Worm (Caenorhabditis elegans) whole organism, late embryonic: ENCODE results near the gene twk-18.
A peak's percentile ranks its signal among the peaks of the same experiment; 100 is the strongest.

Experiments used
- C38D4.7 ChIP-seq: fragments of 200-800 bp; sonication (Bioruptor generic); optimal IDR thresholded peaks from 2 replicates; lab custom pipeline; 2018; ENCODE audit warnings: mild to moderate bottlenecking, missing genetic modification characterization, moderate library complexity, missing compliant biosample characterization
- F13H6.1 ChIP-seq: sonication (generic microtip); optimal IDR thresholded peaks from 2 replicates; lab custom pipeline; 2016; ENCODE audit warnings: missing genetic modification characterization, missing compliant biosample characterization
- T23F11.4 ChIP-seq: fragments of 200-800 bp; sonication (Bioruptor generic); optimal IDR thresholded peaks from 2 replicates; lab custom pipeline; 2018; ENCODE audit warnings: mild to moderate bottlenecking, missing genetic modification characterization, missing compliant biosample characterization
- ama-1 ChIP-seq: fragments of 150-350 bp; optimal IDR thresholded peaks from 2 replicates; lab custom pipeline; 2014
- ceh-14 ChIP-seq: sonication (generic microtip); optimal IDR thresholded peaks from 2 replicates; lab custom pipeline; 2016; ENCODE audit warnings: missing genotype, missing genetic modification characterization, missing compliant biosample characterization
- ceh-2 ChIP-seq: sonication (generic microtip); optimal IDR thresholded peaks from 2 replicates; lab custom pipeline; 2016; ENCODE audit warnings: missing genotype, missing genetic modification characterization, missing compliant biosample characterization
- ceh-22 ChIP-seq: sonication (generic microtip); optimal IDR thresholded peaks from 2 replicates; lab custom pipeline; 2017; ENCODE audit warnings: missing biosample characterization, missing genetic modification characterization
- ceh-30 ChIP-seq: fragments of 150-350 bp; optimal IDR thresholded peaks from 2 replicates; lab custom pipeline; 2014; ENCODE audit warnings: missing biosample characterization, missing genetic modification characterization
- ceh-45 ChIP-seq: fragments of 200-800 bp; sonication (Bioruptor generic); IDR thresholded peaks from 2 replicates; pipeline ENCODE4 v1.3.6; 2022; ENCODE audit warnings: missing genetic modification reagents, missing genetic modification characterization, missing compliant biosample characterization
- ceh-48 ChIP-seq: sonication (generic microtip); optimal IDR thresholded peaks from 2 replicates; lab custom pipeline; 2016; ENCODE audit warnings: missing genetic modification characterization, inconsistent platforms, missing compliant biosample characterization
- ceh-9 ChIP-seq: sonication (generic microtip); optimal IDR thresholded peaks from 2 replicates; lab custom pipeline; 2016; ENCODE audit warnings: mild to moderate bottlenecking, missing genetic modification characterization, inconsistent platforms, missing compliant biosample characterization
- che-1 ChIP-seq: sonication (generic microtip); optimal IDR thresholded peaks from 2 replicates; lab custom pipeline; 2016; ENCODE audit warnings: mild to moderate bottlenecking, missing genetic modification characterization, missing compliant biosample characterization
- dmd-4 ChIP-seq: sonication (generic microtip); optimal IDR thresholded peaks from 2 replicates; lab custom pipeline; 2016; ENCODE audit warnings: borderline replicate concordance, missing genetic modification characterization, missing compliant biosample characterization
- elt-2 ChIP-seq: sonication (generic microtip); optimal IDR thresholded peaks from 2 replicates; lab custom pipeline; 2016; ENCODE audit warnings: missing genetic modification reagents, missing genetic modification characterization, missing compliant biosample characterization
- elt-4 ChIP-seq: sonication (generic microtip); optimal IDR thresholded peaks from 2 replicates; lab custom pipeline; 2016; ENCODE audit warnings: missing genetic modification characterization, missing compliant biosample characterization
- eyg-1 ChIP-seq: sonication (generic microtip); optimal IDR thresholded peaks from 2 replicates; lab custom pipeline; 2016; ENCODE audit warnings: missing genotype, missing genetic modification characterization, missing compliant biosample characterization
- fax-1 ChIP-seq: sonication (generic microtip); optimal IDR thresholded peaks from 2 replicates; lab custom pipeline; 2016; ENCODE audit warnings: missing genotype, missing genetic modification characterization, missing compliant biosample characterization
- fkh-10 ChIP-seq: fragments of 150-350 bp; optimal IDR thresholded peaks from 2 replicates; lab custom pipeline; 2014; ENCODE audit warnings: missing biosample characterization, missing genetic modification reagents, missing genetic modification characterization
- fkh-6 ChIP-seq: sonication (generic microtip); optimal IDR thresholded peaks from 2 replicates; lab custom pipeline; 2016; ENCODE audit warnings: missing genetic modification characterization, missing compliant biosample characterization
- gmeb-2 ChIP-seq: sonication (generic microtip); optimal IDR thresholded peaks from 2 replicates; lab custom pipeline; 2016; ENCODE audit warnings: missing genetic modification characterization, inconsistent platforms, missing compliant biosample characterization
- hlh-13 ChIP-seq: fragments of 200-800 bp; sonication (Bioruptor generic); optimal IDR thresholded peaks from 2 replicates; lab custom pipeline; 2018; ENCODE audit warnings: mild to moderate bottlenecking, missing genetic modification characterization, missing compliant biosample characterization
- lim-6 ChIP-seq: sonication (generic microtip); optimal IDR thresholded peaks from 2 replicates; lab custom pipeline; 2016; ENCODE audit warnings: missing genetic modification characterization, missing compliant biosample characterization
- lin-11 ChIP-seq: fragments of 200-800 bp; sonication (Bioruptor generic); optimal IDR thresholded peaks from 2 replicates; lab custom pipeline; 2018; ENCODE audit warnings: mild to moderate bottlenecking, missing genetic modification characterization, missing compliant biosample characterization
- madf-2 ChIP-seq: sonication (generic microtip); optimal IDR thresholded peaks from 2 replicates; lab custom pipeline; 2017; ENCODE audit warnings: missing genetic modification characterization, missing compliant biosample characterization
- nhr-11 ChIP-seq: fragments of 150-350 bp; optimal IDR thresholded peaks from 2 replicates; lab custom pipeline; 2014; ENCODE audit warnings: missing biosample characterization, missing genetic modification characterization
- pag-3 ChIP-seq: sonication (generic microtip); optimal IDR thresholded peaks from 2 replicates; lab custom pipeline; 2016; ENCODE audit warnings: missing compliant biosample characterization, missing genetic modification characterization, borderline replicate concordance
- pat-9 ChIP-seq: fragments of 200-800 bp; sonication (Bioruptor generic); optimal IDR thresholded peaks from 2 replicates; lab custom pipeline; 2018; ENCODE audit warnings: mild to moderate bottlenecking, missing genetic modification characterization, moderate library complexity, missing compliant biosample characterization
- pha-2 ChIP-seq: sonication (generic microtip); optimal IDR thresholded peaks from 2 replicates; lab custom pipeline; 2017; ENCODE audit warnings: mild to moderate bottlenecking, missing genetic modification characterization, missing compliant biosample characterization
- pha-4 ChIP-seq: fragments of 150-350 bp; optimal IDR thresholded peaks from 2 replicates; lab custom pipeline; 2018; ENCODE audit warnings: missing biosample characterization, missing genetic modification reagents, missing genetic modification characterization
- ref-2 ChIP-seq: sonication (generic microtip); optimal IDR thresholded peaks from 2 replicates; lab custom pipeline; 2016; ENCODE audit warnings: missing genetic modification characterization, missing compliant biosample characterization
- rnt-1 ChIP-seq: sonication (generic microtip); optimal IDR thresholded peaks from 2 replicates; lab custom pipeline; 2016; ENCODE audit warnings: missing genetic modification characterization, missing compliant biosample characterization
- sox-2 ChIP-seq: fragments of 200-800 bp; sonication (Bioruptor generic); IDR thresholded peaks from 2 replicates; pipeline ENCODE4 v1.3.6; 2022; ENCODE audit warnings: missing genetic modification reagents, missing genetic modification characterization, missing compliant biosample characterization
- sox-4 ChIP-seq: sonication (generic microtip); optimal IDR thresholded peaks from 2 replicates; lab custom pipeline; 2017; ENCODE audit warnings: mild to moderate bottlenecking, missing genetic modification characterization, inconsistent platforms, missing compliant biosample characterization
- tbx-2 ChIP-seq: sonication (generic microtip); optimal IDR thresholded peaks from 2 replicates; lab custom pipeline; 2016; ENCODE audit warnings: missing genetic modification characterization, missing compliant biosample characterization
- tbx-7 ChIP-seq: sonication (generic microtip); optimal IDR thresholded peaks from 2 replicates; lab custom pipeline; 2016; ENCODE audit warnings: missing genotype, missing genetic modification characterization, missing compliant biosample characterization
- ttx-3 ChIP-seq: sonication (generic microtip); optimal IDR thresholded peaks from 2 replicates; lab custom pipeline; 2016; ENCODE audit warnings: missing genetic modification reagents, missing genetic modification characterization, missing compliant biosample characterization
- unc-3 ChIP-seq, 2 experiments: fragments of 200-800 bp in 1 of 2; sonication (Bioruptor generic) in 1 of 2; sonication (generic microtip) in 1 of 2; conservative IDR thresholded peaks in 1 of 2; optimal IDR thresholded peaks in 1 of 2; 2 replicates each; pipeline versions ENCODE4 v1.3.6 to Lab custom; 2016 to 2022; ENCODE audit warnings: missing compliant biosample characterization in 2 of 2, missing genetic modification characterization in 2 of 2, missing genetic modification reagents in 1 of 2
- unc-42 ChIP-seq: sonication (generic microtip); optimal IDR thresholded peaks from 2 replicates; lab custom pipeline; 2016; ENCODE audit warnings: missing genotype, missing genetic modification characterization, missing compliant biosample characterization
- unc-86 ChIP-seq: sonication (generic microtip); optimal IDR thresholded peaks from 2 replicates; lab custom pipeline; 2016; ENCODE audit warnings: missing genetic modification characterization, missing compliant biosample characterization
- ztf-16 ChIP-seq: sonication (generic microtip); optimal IDR thresholded peaks from 2 replicates; lab custom pipeline; 2017; ENCODE audit warnings: missing genetic modification characterization, missing compliant biosample characterization

The twk-18 gene

ce11 chrX:9023816-9024215 lies 35.9 kb downstream of the twk-18 start:
- no peak for TF ChIP-seq sox-2 (GFP tag; lab: Robert Waterston, UW)
- no peak for TF ChIP-seq ztf-16 (tag; lab: Kevin White, UChicago)
- no peak for TF ChIP-seq ceh-9 (tag; lab: Kevin White, UChicago)
- TF ChIP-seq fax-1 (tag; lab: Kevin White, UChicago) = no peak
- no peak for TF ChIP-seq dmd-4
- no peak for TF ChIP-seq gmeb-2 (tag; lab: Kevin White, UChicago)
- no peak for TF ChIP-seq ceh-2
- no peak for TF ChIP-seq hlh-13 (GFP tag; lab: Kevin White, UChicago)

ce11 chrX:9024270-9024669 lies 36.3 kb downstream of the twk-18 start:
- TF ChIP-seq sox-2 (GFP tag; lab: Robert Waterston, UW) = no peak
- no peak for TF ChIP-seq ceh-14 (tag; lab: Kevin White, UChicago)
- peak; percentile 41; the same call in 1 of the 2 replicates for TF ChIP-seq unc-3 (GFP tag; conservative IDR thresholded peaks at IDR 0.05; lab: Robert Waterston, UW)
- no peak for TF ChIP-seq unc-3 (tag; optimal IDR thresholded peaks at IDR 0.05; lab: Kevin White, UChicago)
- TF ChIP-seq unc-86 (tag; lab: Kevin White, UChicago) = peak; percentile 10
- peak; percentile 33 for TF ChIP-seq elt-2
- no peak for TF ChIP-seq pha-2 (tag; lab: Kevin White, UChicago)
- TF ChIP-seq ceh-22 = no peak
- TF ChIP-seq pha-4 (tag; lab: Kevin White, UChicago) = no peak
- peak; percentile 31 for TF ChIP-seq che-1 (tag; lab: Kevin White, UChicago)
- TF ChIP-seq fkh-6 (tag; lab: Kevin White, UChicago) = no peak
- peak; percentile 2 for TF ChIP-seq ztf-16 (tag; lab: Kevin White, UChicago)
- peak; percentile 34 for TF ChIP-seq ttx-3 (tag; lab: Kevin White, UChicago)
- no peak for TF ChIP-seq lim-6 (tag; lab: Kevin White, UChicago)
- no peak for TF ChIP-seq ceh-45 (GFP tag; lab: Robert Waterston, UW)
- no peak for TF ChIP-seq ama-1
- no peak for TF ChIP-seq T23F11.4 (GFP tag; lab: Kevin White, UChicago)
- no peak for TF ChIP-seq C38D4.7
- TF ChIP-seq pag-3 (tag; lab: Kevin White, UChicago) = no peak

ce11 chrX:9025484-9025883 lies 37.6 kb downstream of the twk-18 start:
- no peak for TF ChIP-seq ceh-30 (tag; lab: Kevin White, UChicago)
- no peak for TF ChIP-seq sox-2 (GFP tag; lab: Robert Waterston, UW)
- TF ChIP-seq sox-4 = no peak
- no peak for TF ChIP-seq ceh-9 (tag; lab: Kevin White, UChicago)
- no peak for TF ChIP-seq pha-2 (tag; lab: Kevin White, UChicago)
- no peak for TF ChIP-seq unc-42 (tag; lab: Kevin White, UChicago)
- TF ChIP-seq C38D4.7 = no peak
- TF ChIP-seq ceh-22 = no peak
- TF ChIP-seq ttx-3 (tag; lab: Kevin White, UChicago) = no peak
- no peak for TF ChIP-seq fax-1 (tag; lab: Kevin White, UChicago)
- no peak for TF ChIP-seq nhr-11 (tag; lab: Kevin White, UChicago)
- TF ChIP-seq rnt-1 = no peak
- no peak for TF ChIP-seq unc-86 (tag; lab: Kevin White, UChicago)
- no peak for TF ChIP-seq ama-1
- no peak for TF ChIP-seq pat-9 (tag; lab: Kevin White, UChicago)
- no peak for TF ChIP-seq lin-11 (tag; lab: Kevin White, UChicago)
- TF ChIP-seq dmd-4 = no peak
- no peak for TF ChIP-seq F13H6.1 (tag; lab: Kevin White, UChicago)

- no peak for TF ChIP-seq ceh-48 (tag; lab: Kevin White, UChicago)
- TF ChIP-seq tbx-7 (tag; lab: Kevin White, UChicago) = no peak
- TF ChIP-seq ref-2 (tag; lab: Kevin White, UChicago) = no peak
- no peak for TF ChIP-seq ceh-14 (tag; lab: Kevin White, UChicago)
- no peak for TF ChIP-seq ztf-16 (tag; lab: Kevin White, UChicago)
- TF ChIP-seq elt-2 = no peak
- TF ChIP-seq elt-4 (tag; lab: Kevin White, UChicago) = no peak
- TF ChIP-seq T23F11.4 (GFP tag; lab: Kevin White, UChicago) = no peak
- no peak for TF ChIP-seq tbx-2 (tag; lab: Kevin White, UChicago)
- TF ChIP-seq madf-2 (tag; lab: Kevin White, UChicago) = no peak
- TF ChIP-seq pat-9 (tag; lab: Kevin White, UChicago) = no peak
- TF ChIP-seq eyg-1 (tag; lab: Kevin White, UChicago) = no peak
- TF ChIP-seq hlh-13 (GFP tag; lab: Kevin White, UChicago) = no peak
- no peak for TF ChIP-seq fkh-10
- TF ChIP-seq, all 69 proteins: peak for 0
These were observed 39.4 kb downstream of the twk-18 start, which contains the start of gene T25B6.3 for ce11 chrX:9027304-9027703. Gene T25B6.3, plus strand, starts transcription at chrX:9027604.
